ENCODE assay signal across 2 fruit fly cellular contexts in the genomic region with DNA sequence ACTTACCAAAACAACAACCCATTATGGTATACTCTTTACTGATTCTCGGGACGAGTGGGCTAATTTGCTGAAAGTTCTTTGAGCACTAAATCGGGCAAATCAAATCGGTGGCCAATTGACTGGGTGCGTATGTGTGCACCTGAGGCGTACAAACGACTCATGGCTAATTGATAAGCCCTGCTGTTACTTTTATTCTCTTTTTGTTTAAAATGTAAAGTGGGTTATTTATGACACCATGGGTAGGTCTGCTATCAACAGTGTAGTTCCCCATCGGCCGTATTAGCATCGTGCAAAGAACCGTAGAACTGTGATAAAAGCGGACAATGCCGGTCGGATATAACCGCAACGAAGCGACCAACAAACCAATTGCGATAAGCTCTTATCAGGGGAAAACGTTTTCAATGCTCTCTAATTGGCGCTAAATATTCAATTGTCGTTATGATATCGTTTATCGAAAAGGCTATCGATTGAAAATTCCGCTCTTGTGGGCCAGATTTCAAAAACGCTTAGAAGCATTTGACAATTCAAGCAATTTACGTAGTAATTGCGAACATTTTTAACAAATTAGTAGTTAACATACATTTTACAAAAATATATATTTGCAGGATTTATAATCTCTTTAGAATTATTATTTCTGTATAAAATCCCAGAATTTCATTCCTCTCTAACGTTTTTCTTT.
TF ChIP-seq lines count a peak whose summit lies in the region.

A gene (minus strand): TSS at position 69 of the 679 bp plus-strand sequence.

TF ChIP-seq in whole organism, embryonic, 481 proteins besides CTCF, POLR2A, EP300 and RAD21 (continued from another document and continues in another):
- peak; percentile 46 for TF ChIP-seq jumu (GFP tag; optimal IDR thresholded peaks at IDR 0.05; lab: Kevin White, UChicago)
- TF ChIP-seq Hmx (GFP tag; optimal IDR thresholded peaks at IDR 0.05; lab: Kevin White, UChicago), result no peak
- no peak for TF ChIP-seq BtbVII (GFP tag; optimal IDR thresholded peaks at IDR 0.05; lab: Kevin White, UChicago)
- no peak for TF ChIP-seq gfzf (GFP tag; optimal IDR thresholded peaks at IDR 0.05; lab: Kevin White, UChicago)
- TF ChIP-seq inv (GFP tag; IDR thresholded peaks at IDR 0.05; lab: Robert Waterston, UW; ENCODE audit: partially characterized antibody), result no peak
- TF ChIP-seq ro (GFP tag; IDR thresholded peaks at IDR 0.05; lab: Robert Waterston, UW), result no peak
- no peak for TF ChIP-seq Sox100B (GFP tag; optimal IDR thresholded peaks at IDR 0.05; lab: Kevin White, UChicago)
- peak; percentile 55 for TF ChIP-seq CG14441 (GFP tag; IDR thresholded peaks at IDR 0.05; lab: Robert Waterston, UW)
- TF ChIP-seq sima (GFP tag; optimal IDR thresholded peaks at IDR 0.05; lab: Kevin White, UChicago), result no peak
- TF ChIP-seq D19B (GFP tag; optimal IDR thresholded peaks at IDR 0.05; lab: Kevin White, UChicago), result no peak
- no peak for TF ChIP-seq CG15514 (GFP tag; optimal IDR thresholded peaks at IDR 0.05; lab: Kevin White, UChicago)
- no peak for TF ChIP-seq sens-2 (GFP tag; IDR thresholded peaks at IDR 0.05; lab: Robert Waterston, UW)
- TF ChIP-seq crol (GFP tag; IDR thresholded peaks at IDR 0.05; lab: Robert Waterston, UW), result no peak
- TF ChIP-seq Sin3A (optimal IDR thresholded peaks at IDR 0.05; lab: Kevin White, UChicago), result no peak
- peak; percentile 26; the same call in 1 of the 2 replicates for TF ChIP-seq Scr (GFP tag; IDR thresholded peaks at IDR 0.05; lab: Robert Waterston, UW; ENCODE audit: partially characterized antibody)
- TF ChIP-seq yki (optimal IDR thresholded peaks at IDR 0.05; lab: Kevin White, UChicago), result no peak
- TF ChIP-seq pho (GFP tag; optimal IDR thresholded peaks at IDR 0.05; lab: Kevin White, UChicago), result peak; percentile 4
- TF ChIP-seq ken (GFP tag; IDR thresholded peaks at IDR 0.05; lab: Robert Waterston, UW), result peak; percentile 73
- no peak for TF ChIP-seq Atf-2 (GFP tag; optimal IDR thresholded peaks at IDR 0.05; lab: Kevin White, UChicago)
- TF ChIP-seq jigr1 (GFP tag; IDR thresholded peaks at IDR 0.05; lab: Robert Waterston, UW), result no peak
- TF ChIP-seq CG34376 (GFP tag; optimal IDR thresholded peaks at IDR 0.05; lab: Kevin White, UChicago), result peak; percentile 89
- no peak for TF ChIP-seq Dip2 (GFP tag; IDR thresholded peaks at IDR 0.05; lab: Robert Waterston, UW)
- TF ChIP-seq gsb-n (tag; optimal IDR thresholded peaks at IDR 0.05; lab: Kevin White, UChicago), result no peak
- no peak for TF ChIP-seq gt (GFP tag; IDR thresholded peaks at IDR 0.05; lab: Robert Waterston, UW)
- no peak for TF ChIP-seq CG11695 (GFP tag; IDR thresholded peaks at IDR 0.05; lab: Robert Waterston, UW)
- TF ChIP-seq nerfin-2 (GFP tag; IDR thresholded peaks at IDR 0.05; lab: Robert Waterston, UW; ENCODE audit: partially characterized antibody), result peak; percentile 51; the same call in 1 of the 2 replicates
- TF ChIP-seq CG3163 (GFP tag; optimal IDR thresholded peaks at IDR 0.05; lab: Kevin White, UChicago), result peak; percentile 26
- peak; percentile 34; the same call in 2 of the 3 replicates for TF ChIP-seq zfh1 (GFP tag; IDR thresholded peaks at IDR 0.05; lab: Robert Waterston, UW)
- no peak for TF ChIP-seq pzg (GFP tag; optimal IDR thresholded peaks at IDR 0.05; lab: Kevin White, UChicago)
- TF ChIP-seq CG3995 (GFP tag; optimal IDR thresholded peaks at IDR 0.05; lab: Kevin White, UChicago), result no peak
- no peak for TF ChIP-seq chn (GFP tag; optimal IDR thresholded peaks at IDR 0.05; lab: Kevin White, UChicago)
- TF ChIP-seq h (optimal IDR thresholded peaks at IDR 0.05; lab: Kevin White, UChicago), result no peak
- TF ChIP-seq pita (GFP tag; optimal IDR thresholded peaks at IDR 0.05; lab: Kevin White, UChicago), result no peak
- TF ChIP-seq ato (GFP tag; IDR thresholded peaks at IDR 0.05; lab: Robert Waterston, UW; ENCODE audit: partially characterized antibody), result no peak
- no peak for TF ChIP-seq CG5953 (GFP tag; IDR thresholded peaks at IDR 0.05; lab: Robert Waterston, UW)
- TF ChIP-seq sisA (GFP tag; IDR thresholded peaks at IDR 0.05; lab: Robert Waterston, UW), result peak; percentile 51; the same call in 1 of the 2 replicates
- no peak for TF ChIP-seq vfl (GFP tag; optimal IDR thresholded peaks at IDR 0.05; lab: Kevin White, UChicago)
- no peak for TF ChIP-seq Max (GFP tag; optimal IDR thresholded peaks at IDR 0.05; lab: Kevin White, UChicago)
- TF ChIP-seq dan (GFP tag; IDR thresholded peaks at IDR 0.05; lab: Robert Waterston, UW), result no peak
- no peak for TF ChIP-seq Xbp1 (GFP tag; optimal IDR thresholded peaks at IDR 0.05; lab: Kevin White, UChicago)
- no peak for TF ChIP-seq z (GFP tag; IDR thresholded peaks at IDR 0.05; lab: Robert Waterston, UW)
- no peak for TF ChIP-seq gem (tag; optimal IDR thresholded peaks at IDR 0.05; lab: Kevin White, UChicago)
- no peak for TF ChIP-seq stwl (tag; optimal IDR thresholded peaks at IDR 0.05; lab: Kevin White, UChicago)
- no peak for TF ChIP-seq tll (GFP tag; optimal IDR thresholded peaks at IDR 0.05; lab: Kevin White, UChicago)
- no peak for TF ChIP-seq CrebB (tag; optimal IDR thresholded peaks at IDR 0.05; lab: Kevin White, UChicago)
- peak; percentile 53 for TF ChIP-seq CG1603 (tag; optimal IDR thresholded peaks at IDR 0.05; lab: Kevin White, UChicago)
- TF ChIP-seq HHEX (GFP tag; optimal IDR thresholded peaks at IDR 0.05; lab: Kevin White, UChicago), result peak; percentile 35
- TF ChIP-seq CG10321 (GFP tag; IDR thresholded peaks at IDR 0.05; lab: Robert Waterston, UW), result no peak
- TF ChIP-seq ERR (GFP tag; optimal IDR thresholded peaks at IDR 0.05; lab: Kevin White, UChicago), result no peak
- no peak for TF ChIP-seq CG6654 (GFP tag; optimal IDR thresholded peaks at IDR 0.05; lab: Kevin White, UChicago)
- TF ChIP-seq mirr (GFP tag; optimal IDR thresholded peaks at IDR 0.05; lab: Kevin White, UChicago), result peak; percentile 92
- TF ChIP-seq tx (GFP tag; optimal IDR thresholded peaks at IDR 0.05; lab: Kevin White, UChicago), result peak; percentile 2
- no peak for TF ChIP-seq CG15073 (GFP tag; optimal IDR thresholded peaks at IDR 0.05; lab: Kevin White, UChicago)
- no peak for TF ChIP-seq ac (GFP tag; optimal IDR thresholded peaks at IDR 0.05; lab: Kevin White, UChicago)
- TF ChIP-seq sd (tag; optimal IDR thresholded peaks at IDR 0.05; lab: Kevin White, UChicago), result peak; percentile 73
- no peak for TF ChIP-seq CG1529 (GFP tag; optimal IDR thresholded peaks at IDR 0.05; lab: Kevin White, UChicago)
- TF ChIP-seq dmrt99B (tag; optimal IDR thresholded peaks at IDR 0.05; lab: Kevin White, UChicago), result peak; percentile 38
- no peak for TF ChIP-seq Eip74EF (GFP tag; optimal IDR thresholded peaks at IDR 0.05; lab: Kevin White, UChicago)
- no peak for TF ChIP-seq gcm2 (GFP tag; optimal IDR thresholded peaks at IDR 0.05; lab: Kevin White, UChicago)
- 0 out of 2 replicates have a peak, but pooled peaks have one; percentile 4 for TF ChIP-seq Ada2b (GFP tag; IDR thresholded peaks at IDR 0.05; lab: Robert Waterston, UW)
- TF ChIP-seq CG17912 (GFP tag; optimal IDR thresholded peaks at IDR 0.05; lab: Kevin White, UChicago), result no peak
- no peak for TF ChIP-seq fd3F (GFP tag; optimal IDR thresholded peaks at IDR 0.05; lab: Kevin White, UChicago)
- TF ChIP-seq CG12071 (GFP tag; optimal IDR thresholded peaks at IDR 0.05; lab: Kevin White, UChicago), result peak; percentile 28

TF ChIP-seq in whole organism, prepupa, 60 proteins besides CTCF, POLR2A, EP300 and RAD21 (continued from another document):
- no peak for TF ChIP-seq net (GFP tag; optimal IDR thresholded peaks at IDR 0.05; lab: Kevin White, UChicago)
- TF ChIP-seq Smox (GFP tag; optimal IDR thresholded peaks at IDR 0.05; lab: Kevin White, UChicago), result no peak
- TF ChIP-seq CG8632 (GFP tag; optimal IDR thresholded peaks at IDR 0.05; lab: Kevin White, UChicago), result no peak
- no peak for TF ChIP-seq CG3919 (GFP tag; optimal IDR thresholded peaks at IDR 0.05; lab: Kevin White, UChicago)
- peak; percentile 19 for TF ChIP-seq CG31627 (GFP tag; optimal IDR thresholded peaks at IDR 0.05; lab: Kevin White, UChicago)
- no peak for TF ChIP-seq CG3032 (tag; optimal IDR thresholded peaks at IDR 0.05; lab: Kevin White, UChicago)
- peak; percentile 2 for TF ChIP-seq Blimp-1 (GFP tag; optimal IDR thresholded peaks at IDR 0.05; lab: Kevin White, UChicago)
- no peak for TF ChIP-seq Lpt (GFP tag; optimal IDR thresholded peaks at IDR 0.05; lab: Kevin White, UChicago)
- TF ChIP-seq CG8119 (GFP tag; IDR thresholded peaks at IDR 0.05; lab: Robert Waterston, UW), result no peak; the same call in 2 of the 3 replicates
